Worm (Caenorhabditis elegans) whole organism, L2 larva: ENCODE data around the gene F56A8.9.

Experiments used
- C34F6.9 ChIP-seq: fragments of 150-350 bp; optimal IDR thresholded peaks from 2 replicates; lab custom pipeline; 2014; ENCODE audit warnings: missing biosample characterization, missing genetic modification characterization
- F13H6.1 ChIP-seq: sonication (generic microtip); optimal IDR thresholded peaks from 2 replicates; lab custom pipeline; 2016; ENCODE audit warnings: missing genetic modification characterization, missing compliant biosample characterization
- R02D3.7 ChIP-seq: fragments of 150-350 bp; optimal IDR thresholded peaks from 2 replicates; lab custom pipeline; 2014; ENCODE audit warnings: missing biosample characterization, missing genetic modification characterization
- Y55F3AM.14 ChIP-seq: fragments of 200-800 bp; sonication (Bioruptor generic); optimal IDR thresholded peaks from 2 replicates; lab custom pipeline; 2018; ENCODE audit warnings: mild to moderate bottlenecking, missing genetic modification characterization, missing compliant biosample characterization
- aly-2 ChIP-seq: fragments of 150-350 bp; optimal IDR thresholded peaks from 2 replicates; lab custom pipeline; 2014; ENCODE audit warnings: missing biosample characterization, missing genetic modification characterization
- ama-1 ChIP-seq: fragments of 150-350 bp; optimal IDR thresholded peaks from 2 replicates; lab custom pipeline; 2018; ENCODE audit warnings: inconsistent platforms
- blmp-1 ChIP-seq: sonication (generic microtip); optimal IDR thresholded peaks from 2 replicates; lab custom pipeline; 2017; ENCODE audit warnings: missing genetic modification characterization, mild to moderate bottlenecking, missing compliant biosample characterization, antibody characterized with exemption, moderate library complexity; ENCODE audit not compliant: insufficient read depth
- ceh-16 ChIP-seq: fragments of 150-350 bp; optimal IDR thresholded peaks from 2 replicates; lab custom pipeline; 2014; ENCODE audit warnings: missing biosample characterization, missing genetic modification characterization
- crh-2 ChIP-seq: sonication (generic microtip); optimal IDR thresholded peaks from 2 replicates; lab custom pipeline; 2017; ENCODE audit warnings: missing biosample characterization, missing genetic modification characterization
- dmd-4 ChIP-seq: sonication (generic microtip); optimal IDR thresholded peaks from 2 replicates; lab custom pipeline; 2017; ENCODE audit warnings: missing biosample characterization, missing genetic modification characterization
- egl-27 ChIP-seq: sonication (generic microtip); optimal IDR thresholded peaks from 3 replicates; lab custom pipeline; 2017; ENCODE audit warnings: missing biosample characterization, missing genetic modification reagents, missing genetic modification characterization
- fos-1 ChIP-seq: fragments of 150-350 bp; optimal IDR thresholded peaks from 2 replicates; lab custom pipeline; 2014; ENCODE audit warnings: missing biosample characterization, missing genetic modification characterization
- gmeb-1 ChIP-seq: fragments of 150-350 bp; optimal IDR thresholded peaks from 2 replicates; lab custom pipeline; 2014; ENCODE audit warnings: missing biosample characterization, missing genetic modification characterization
- lin-11 ChIP-seq: fragments of 150-350 bp; sonication (generic microtip); optimal IDR thresholded peaks from 2 replicates; lab custom pipeline; 2014; ENCODE audit warnings: missing biosample characterization, missing genetic modification characterization, inconsistent platforms, mixed read lengths
- lin-13 ChIP-seq: fragments of 150-350 bp; optimal IDR thresholded peaks from 2 replicates; lab custom pipeline; 2014; ENCODE audit warnings: missing biosample characterization, missing genetic modification reagents, missing genetic modification characterization
- lin-39 ChIP-seq: fragments of 150-350 bp; optimal IDR thresholded peaks from 2 replicates; lab custom pipeline; 2014; ENCODE audit warnings: missing biosample characterization, missing genetic modification reagents, missing genetic modification characterization
- lsy-2 ChIP-seq, 2 experiments: fragments of 150-350 bp in 1 of 2; sonication (generic microtip) in 1 of 2; optimal IDR thresholded peaks; 2 replicates each; lab custom pipeline; 2014 to 2017; ENCODE audit warnings: missing biosample characterization in 2 of 2, missing genetic modification characterization in 2 of 2
- mab-5 ChIP-seq: fragments of 150-350 bp; optimal IDR thresholded peaks from 2 replicates; lab custom pipeline; 2014; ENCODE audit warnings: missing biosample characterization, missing genetic modification characterization
- mbf-1 ChIP-seq: sonication (generic microtip); optimal IDR thresholded peaks from 2 replicates; lab custom pipeline; 2017; ENCODE audit warnings: missing biosample characterization, missing genetic modification characterization
- mdl-1 ChIP-seq, 2 experiments: fragments of 150-350 bp in 1 of 2; sonication (generic microtip) in 1 of 2; optimal IDR thresholded peaks; 2 replicates each; lab custom pipeline; 2017; ENCODE audit warnings: missing biosample characterization in 2 of 2, missing genetic modification characterization in 2 of 2
- nhr-10 ChIP-seq: sonication (generic microtip); optimal IDR thresholded peaks from 2 replicates; lab custom pipeline; 2017; ENCODE audit warnings: missing biosample characterization, missing genetic modification characterization
- nhr-11 ChIP-seq: fragments of 150-350 bp; optimal IDR thresholded peaks from 2 replicates; lab custom pipeline; 2014; ENCODE audit warnings: missing biosample characterization, missing genetic modification characterization
- nhr-12 ChIP-seq: fragments of 150-350 bp; optimal IDR thresholded peaks from 2 replicates; lab custom pipeline; 2014; ENCODE audit warnings: missing biosample characterization, missing genetic modification characterization
- nhr-129 ChIP-seq: fragments of 150-350 bp; optimal IDR thresholded peaks from 2 replicates; lab custom pipeline; 2014; ENCODE audit warnings: missing biosample characterization, missing genetic modification characterization
- nhr-21 ChIP-seq: fragments of 150-350 bp; optimal IDR thresholded peaks from 2 replicates; lab custom pipeline; 2014; ENCODE audit warnings: missing biosample characterization, missing genetic modification characterization
- nhr-23 ChIP-seq: fragments of 150-350 bp; optimal IDR thresholded peaks from 2 replicates; lab custom pipeline; 2014; ENCODE audit warnings: missing biosample characterization, missing genetic modification reagents, missing genetic modification characterization
- nhr-237 ChIP-seq: fragments of 150-350 bp; optimal IDR thresholded peaks from 2 replicates; lab custom pipeline; 2014; ENCODE audit warnings: missing biosample characterization, missing genetic modification characterization
- nhr-25 ChIP-seq: fragments of 150-350 bp; sonication (generic microtip); optimal IDR thresholded peaks from 3 replicates; lab custom pipeline; 2014; ENCODE audit warnings: missing biosample characterization, missing genetic modification characterization
- nhr-6 ChIP-seq: fragments of 150-350 bp; optimal IDR thresholded peaks from 2 replicates; lab custom pipeline; 2014; ENCODE audit warnings: missing biosample characterization, missing genetic modification characterization
- nhr-77 ChIP-seq: fragments of 150-350 bp; optimal IDR thresholded peaks from 2 replicates; lab custom pipeline; 2014; ENCODE audit warnings: missing biosample characterization, missing genetic modification characterization
- sem-4 ChIP-seq: fragments of 150-350 bp; optimal IDR thresholded peaks from 2 replicates; lab custom pipeline; 2014; ENCODE audit warnings: missing biosample characterization, missing genetic modification reagents, missing genetic modification characterization
- skn-1 ChIP-seq: sonication (generic microtip); optimal IDR thresholded peaks from 2 replicates; lab custom pipeline; 2017; ENCODE audit warnings: missing biosample characterization, missing genetic modification characterization
- sma-3 ChIP-seq: sonication (generic microtip); optimal IDR thresholded peaks from 2 replicates; lab custom pipeline; 2016; ENCODE audit warnings: missing genetic modification reagents, missing genetic modification characterization, missing compliant biosample characterization
- sma-9 ChIP-seq, 2 experiments: fragments of 150-350 bp in 1 of 2; sonication (generic microtip) in 1 of 2; optimal IDR thresholded peaks; 2 replicates each; lab custom pipeline; 2014 to 2016; ENCODE audit warnings: missing genetic modification characterization in 2 of 2, mild to moderate bottlenecking in 1 of 2, missing biosample characterization in 1 of 2, missing compliant biosample characterization in 1 of 2, missing genetic modification reagents in 1 of 2, moderate library complexity in 1 of 2
- unc-39 ChIP-seq: fragments of 150-350 bp; optimal IDR thresholded peaks from 2 replicates; lab custom pipeline; 2014; ENCODE audit warnings: missing biosample characterization, missing genetic modification characterization
- unc-55 ChIP-seq: fragments of 150-350 bp; sonication (generic microtip); optimal IDR thresholded peaks from 3 replicates; lab custom pipeline; 2014; ENCODE audit warnings: missing biosample characterization, missing genetic modification reagents, missing genetic modification characterization
- unc-62 ChIP-seq: fragments of 150-350 bp; optimal IDR thresholded peaks from 2 replicates; lab custom pipeline; 2014; ENCODE audit warnings: missing biosample characterization, missing genetic modification reagents, missing genetic modification characterization
- zag-1 ChIP-seq: fragments of 150-350 bp; optimal IDR thresholded peaks from 2 replicates; lab custom pipeline; 2014; ENCODE audit warnings: missing biosample characterization, missing genetic modification characterization
- ztf-1 ChIP-seq: fragments of 200-800 bp; sonication (Bioruptor generic); conservative IDR thresholded peaks from 2 replicates; pipeline ENCODE4 v1.3.6; 2022; ENCODE audit warnings: missing genetic modification characterization, missing compliant biosample characterization
- ztf-11 ChIP-seq: sonication (generic microtip); optimal IDR thresholded peaks from 2 replicates; lab custom pipeline; 2017; ENCODE audit warnings: missing biosample characterization, missing genetic modification characterization
- ztf-4 ChIP-seq: fragments of 150-350 bp; optimal IDR thresholded peaks from 2 replicates; lab custom pipeline; 2014; ENCODE audit warnings: missing biosample characterization, missing genetic modification characterization

The F56A8.9 gene

ce11 chrIII:13256438-13256928 is 2.0 kb downstream of the F56A8.9 start, which contains the start of gene F56A8.3:
Gene F56A8.3, plus strand, starts transcription at chrIII:13256878.
- TF ChIP-seq zag-1 (tag; lab: Kevin White, UChicago) (no peak), sma-3 (GFP tag; lab: Kevin White, UChicago) (peak; percentile 81), crh-2 (tag; lab: Kevin White, UChicago) (peak; percentile 78), egl-27 (tag; lab: Kevin White, UChicago) (peak; percentile 55), nhr-12 (tag; lab: Kevin White, UChicago) (no peak), lin-13 (peak; percentile 74), Y55F3AM.14 (GFP tag; lab: Kevin White, UChicago) (no peak), nhr-6 (tag; lab: Kevin White, UChicago) (no peak), blmp-1 (peak; percentile 48), fos-1 (tag; lab: Kevin White, UChicago) (peak; percentile 30), unc-55 (GFP tag; lab: Kevin White, UChicago) (peak; percentile 90), ceh-16 (tag; lab: Kevin White, UChicago) (no peak), nhr-10 (tag; lab: Kevin White, UChicago) (peak; percentile 44), ztf-4 (tag; lab: Kevin White, UChicago) (peak; percentile 42), R02D3.7 (tag; lab: Kevin White, UChicago) (peak; percentile 95), nhr-237 (tag; lab: Kevin White, UChicago) (no peak), skn-1 (tag; lab: Kevin White, UChicago) (no peak), unc-39 (tag; lab: Kevin White, UChicago) (no peak), ama-1 (lab: Kevin White, UChicago) (peak; percentile 71), F13H6.1 (tag; lab: Kevin White, UChicago) (peak; percentile 42), lsy-2 (tag; optimal IDR thresholded peaks at IDR 0.05; lab: Kevin White, UChicago) (peak; percentile 69 to 85), sem-4 (tag; lab: Kevin White, UChicago) (peak; percentile 82), nhr-25 (tag; lab: Kevin White, UChicago) (peak; percentile 72), C34F6.9 (tag; lab: Kevin White, UChicago) (peak; percentile 72), nhr-21 (tag; lab: Kevin White, UChicago) (peak; percentile 73), nhr-11 (tag; lab: Kevin White, UChicago) (no peak), nhr-129 (tag; lab: Kevin White, UChicago) (peak; percentile 31), mab-5 (peak; percentile 71), nhr-23 (tag; lab: Kevin White, UChicago) (no peak), gmeb-1 (tag; lab: Kevin White, UChicago) (peak; percentile 98)

- TF ChIP-seq ztf-1 (GFP tag; lab: Robert Waterston, UW): no peak
- peak; percentile 16 for TF ChIP-seq sma-9 (GFP tag; optimal IDR thresholded peaks at IDR 0.05; lab: Kevin White, UChicago)
- TF ChIP-seq sma-9 (tag; optimal IDR thresholded peaks at IDR 0.05; lab: Kevin White, UChicago): no peak
- TF ChIP-seq nhr-237 (tag; lab: Kevin White, UChicago): no peak
- peak; percentile 50 for TF ChIP-seq C34F6.9 (tag; lab: Kevin White, UChicago)
- TF ChIP-seq lsy-2 (tag; optimal IDR thresholded peaks at IDR 0.05; lab: Kevin White, UChicago): peak in 1 of 2 experiments; percentile 32
- no peak for TF ChIP-seq sma-3 (GFP tag; lab: Kevin White, UChicago)
- peak; percentile 43 for TF ChIP-seq unc-55 (GFP tag; lab: Kevin White, UChicago)
- TF ChIP-seq crh-2 (tag; lab: Kevin White, UChicago): peak; percentile 3
- no peak for TF ChIP-seq blmp-1
- peak; percentile 7 for TF ChIP-seq lin-13
- peak; percentile 69 for TF ChIP-seq sem-4 (tag; lab: Kevin White, UChicago)
- TF ChIP-seq nhr-6 (tag; lab: Kevin White, UChicago): no peak
- TF ChIP-seq fos-1 (tag; lab: Kevin White, UChicago): no peak
- peak; percentile 15 for TF ChIP-seq lin-11 (tag; lab: Kevin White, UChicago)
- TF ChIP-seq F13H6.1 (tag; lab: Kevin White, UChicago): peak; percentile 22
Observed at ce11 chrIII:13258163-13258562, 3.7 kb downstream of the F56A8.9 start.

ce11 chrIII:13258752-13259151 is 4.3 kb downstream of the F56A8.9 start:
- TF ChIP-seq nhr-12 (tag; lab: Kevin White, UChicago): no peak
- no peak for TF ChIP-seq lin-39
- TF ChIP-seq C34F6.9 (tag; lab: Kevin White, UChicago): peak; percentile 20
- TF ChIP-seq mbf-1: no peak
- no peak for TF ChIP-seq zag-1 (tag; lab: Kevin White, UChicago)
- TF ChIP-seq skn-1 (tag; lab: Kevin White, UChicago): no peak
- peak; percentile 41 for TF ChIP-seq nhr-129 (tag; lab: Kevin White, UChicago)
- TF ChIP-seq crh-2 (tag; lab: Kevin White, UChicago): peak; percentile 26
- TF ChIP-seq egl-27 (tag; lab: Kevin White, UChicago): no peak
- no peak for TF ChIP-seq unc-55 (GFP tag; lab: Kevin White, UChicago)
- TF ChIP-seq ztf-4 (tag; lab: Kevin White, UChicago): no peak
- no peak for TF ChIP-seq Y55F3AM.14 (GFP tag; lab: Kevin White, UChicago)
- no peak for TF ChIP-seq lin-13
- no peak for TF ChIP-seq nhr-10 (tag; lab: Kevin White, UChicago)
- TF ChIP-seq lsy-2 (tag; optimal IDR thresholded peaks at IDR 0.05; lab: Kevin White, UChicago): peak in 1 of 2 experiments; percentile 39
- TF ChIP-seq nhr-25 (tag; lab: Kevin White, UChicago): peak; percentile 29
- no peak for TF ChIP-seq nhr-23 (tag; lab: Kevin White, UChicago)
- no peak for TF ChIP-seq nhr-77 (tag; lab: Kevin White, UChicago)
- TF ChIP-seq ama-1 (lab: Kevin White, UChicago): no peak
- peak; percentile 12 for TF ChIP-seq fos-1 (tag; lab: Kevin White, UChicago)
- TF ChIP-seq lin-11 (tag; lab: Kevin White, UChicago): no peak
- TF ChIP-seq sma-3 (GFP tag; lab: Kevin White, UChicago): no peak
- no peak for TF ChIP-seq nhr-11 (tag; lab: Kevin White, UChicago)
- no peak for TF ChIP-seq R02D3.7 (tag; lab: Kevin White, UChicago)
- TF ChIP-seq nhr-237 (tag; lab: Kevin White, UChicago): no peak
- TF ChIP-seq gmeb-1 (tag; lab: Kevin White, UChicago): no peak
- TF ChIP-seq ceh-16 (tag; lab: Kevin White, UChicago): no peak
- no peak for TF ChIP-seq sma-9 (GFP tag; optimal IDR thresholded peaks at IDR 0.05; lab: Kevin White, UChicago)
- no peak for TF ChIP-seq sma-9 (tag; optimal IDR thresholded peaks at IDR 0.05; lab: Kevin White, UChicago)
- TF ChIP-seq dmd-4 (tag; lab: Kevin White, UChicago): no peak
- no peak for TF ChIP-seq ztf-11
- no peak for TF ChIP-seq nhr-21 (tag; lab: Kevin White, UChicago)
- no peak for TF ChIP-seq unc-62 (GFP tag; lab: Kevin White, UChicago)
- no peak for TF ChIP-seq mdl-1 (tag; optimal IDR thresholded peaks at IDR 0.05; lab: Kevin White, UChicago)
- no peak for TF ChIP-seq aly-2 (tag; lab: Kevin White, UChicago)
